Worm (Caenorhabditis elegans): Measurements from ENCODE around the gene F53H1.4.
"Not testable (repeated sequence)": the region's sequence is repeated elsewhere in the genome, so short reads cannot be mapped to it uniquely, and the experiment has no call there.

Gene F53H1.4

ce11 chrIV:1310337-1310736 lies 371 bp downstream of the F53H1.4 start:
- no peak for TF ChIP-seq dao-5 (tag; optimal IDR thresholded peaks at IDR 0.05)
- no peak for TF ChIP-seq him-1 (tag; optimal IDR thresholded peaks at IDR 0.05)
- TF ChIP-seq W03F9.2 (tag; optimal IDR thresholded peaks at IDR 0.05), result no peak

ce11 chrIV:1328682-1329212 lies 18.8 kb downstream of the F53H1.4 start, which contains the start of gene F53H1.3:
Gene F53H1.3, plus strand, starts transcription at chrIV:1329162.
- no peak for TF ChIP-seq dao-5 (tag; optimal IDR thresholded peaks at IDR 0.05)
- TF ChIP-seq W03F9.2 (tag; optimal IDR thresholded peaks at IDR 0.05), result no peak
- TF ChIP-seq him-1 (tag; optimal IDR thresholded peaks at IDR 0.05), result no peak

- not testable (repeated sequence) for TF ChIP-seq W03F9.2, dao-5, him-1 (tag; optimal IDR thresholded peaks at IDR 0.05)
Measured at ce11 chrIV:1340788-1341187, 30.8 kb downstream of the F53H1.4 start, which contains the start of gene F58F6.6. Gene F58F6.6, plus strand, starts transcription at chrIV:1341088.

ce11 chrIV:1343379-1343778 lies 33.4 kb downstream of the F53H1.4 start, which contains the start of gene F58F6.5:
Gene F58F6.5, plus strand, starts transcription at chrIV:1343679.
- not testable (repeated sequence) for TF ChIP-seq dao-5, W03F9.2, him-1 (tag; optimal IDR thresholded peaks at IDR 0.05)

ce11 chrIV:1346981-1347380 lies 37.0 kb downstream of the F53H1.4 start, which contains the start of gene rfc-2:
Gene rfc-2, plus strand, starts transcription at chrIV:1347314.
- no peak for TF ChIP-seq him-1 (tag; optimal IDR thresholded peaks at IDR 0.05)
- TF ChIP-seq W03F9.2 (tag; optimal IDR thresholded peaks at IDR 0.05), result no peak
- TF ChIP-seq dao-5 (tag; optimal IDR thresholded peaks at IDR 0.05), result no peak

- TF ChIP-seq dao-5 (tag; optimal IDR thresholded peaks at IDR 0.05) (no peak), W03F9.2 (tag; optimal IDR thresholded peaks at IDR 0.05) (no peak)
Measured at ce11 chrIV:1349352-1349751, 39.4 kb downstream of the F53H1.4 start.

- no peak for TF ChIP-seq him-1 (tag; optimal IDR thresholded peaks at IDR 0.05)
Measured at ce11 chrIV:1353811-1354210, 43.8 kb downstream of the F53H1.4 start.

ce11 chrIV:1355147-1355546 lies 45.2 kb downstream of the F53H1.4 start, which contains the start of gene col-104:
Gene col-104, minus strand, starts transcription at chrIV:1355305.
- TF ChIP-seq dao-5 (tag; optimal IDR thresholded peaks at IDR 0.05) (no peak), him-1 (tag; optimal IDR thresholded peaks at IDR 0.05) (no peak), W03F9.2 (tag; optimal IDR thresholded peaks at IDR 0.05) (no peak)

ce11 chrIV:1358109-1358508 lies 48.1 kb downstream of the F53H1.4 start:
- TF ChIP-seq W03F9.2 (tag; optimal IDR thresholded peaks at IDR 0.05) (no peak), dao-5 (tag; optimal IDR thresholded peaks at IDR 0.05) (no peak), him-1 (tag; optimal IDR thresholded peaks at IDR 0.05) (no peak)

ce11 chrIV:1359125-1359524 lies 49.2 kb downstream of the F53H1.4 start, which contains the start of gene col-105:
Gene col-105, minus strand, starts transcription at chrIV:1359225.
- no peak for TF ChIP-seq dao-5 (tag; optimal IDR thresholded peaks at IDR 0.05)

- TF ChIP-seq W03F9.2 (tag; optimal IDR thresholded peaks at IDR 0.05), result no peak
- TF ChIP-seq dao-5 (tag; optimal IDR thresholded peaks at IDR 0.05), result no peak
- TF ChIP-seq him-1 (tag; optimal IDR thresholded peaks at IDR 0.05), result no peak
Measured at ce11 chrIV:1361616-1362228, 51.8 kb downstream of the F53H1.4 start.

- TF ChIP-seq dao-5 (tag; optimal IDR thresholded peaks at IDR 0.05), result no peak
- no peak for TF ChIP-seq W03F9.2 (tag; optimal IDR thresholded peaks at IDR 0.05)
Measured at ce11 chrIV:1365771-1366170, 55.8 kb downstream of the F53H1.4 start.

- TF ChIP-seq dao-5 (tag; optimal IDR thresholded peaks at IDR 0.05), result no peak
- no peak for TF ChIP-seq W03F9.2 (tag; optimal IDR thresholded peaks at IDR 0.05)
- no peak for TF ChIP-seq him-1 (tag; optimal IDR thresholded peaks at IDR 0.05)
Measured at ce11 chrIV:1367041-1367440, 57.1 kb downstream of the F53H1.4 start.

ce11 chrIV:1371300-1371699 lies 61.3 kb downstream of the F53H1.4 start:
- TF ChIP-seq him-1 (tag; optimal IDR thresholded peaks at IDR 0.05) (no peak), dao-5 (tag; optimal IDR thresholded peaks at IDR 0.05) (no peak), W03F9.2 (tag; optimal IDR thresholded peaks at IDR 0.05) (no peak)

- TF ChIP-seq dao-5 (tag; optimal IDR thresholded peaks at IDR 0.05), result no peak
- TF ChIP-seq W03F9.2 (tag; optimal IDR thresholded peaks at IDR 0.05), result no peak
Measured at ce11 chrIV:1375289-1375688, 65.3 kb downstream of the F53H1.4 start.
